Fruit fly (Drosophila melanogaster): ENCODE results near the gene CG14322.

DNA sequence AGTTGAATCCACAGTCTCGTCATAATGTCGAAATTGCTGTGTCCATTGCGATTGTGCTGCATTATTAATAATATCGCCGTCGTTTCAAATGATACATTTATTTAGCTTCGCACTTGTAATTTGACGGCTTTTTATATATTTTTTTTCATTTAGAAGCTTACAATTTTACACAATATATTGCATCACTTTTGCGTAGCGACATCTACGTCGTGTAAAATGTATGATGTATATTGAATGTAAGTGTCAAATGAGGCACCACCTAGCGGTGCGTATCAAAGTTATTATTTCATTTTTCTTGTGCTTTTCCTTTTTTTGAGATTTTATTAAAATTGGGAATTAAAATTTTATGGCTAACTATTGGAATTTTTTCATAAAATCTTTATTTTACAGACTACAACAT lies 30.9 kb upstream of the CG14322 start:
- TF ChIP-seq pan (optimal IDR thresholded peaks at IDR 0.05) (no peak), Dll (optimal IDR thresholded peaks at IDR 0.05) (no peak), EcR (GFP tag; optimal IDR thresholded peaks at IDR 0.05) (no peak), usp (GFP tag; optimal IDR thresholded peaks at IDR 0.05) (no peak)

All from whole organism.